Worm (Caenorhabditis elegans) whole organism, L2 larva: ENCODE data around the gene srh-25.

Experiments used
- R02D3.7 ChIP-seq: fragments of 150-350 bp; optimal IDR thresholded peaks from 2 replicates; lab custom pipeline; 2014; ENCODE audit warnings: missing biosample characterization, missing genetic modification characterization
- aly-2 ChIP-seq: fragments of 150-350 bp; optimal IDR thresholded peaks from 2 replicates; lab custom pipeline; 2014; ENCODE audit warnings: missing biosample characterization, missing genetic modification characterization

DNA sequence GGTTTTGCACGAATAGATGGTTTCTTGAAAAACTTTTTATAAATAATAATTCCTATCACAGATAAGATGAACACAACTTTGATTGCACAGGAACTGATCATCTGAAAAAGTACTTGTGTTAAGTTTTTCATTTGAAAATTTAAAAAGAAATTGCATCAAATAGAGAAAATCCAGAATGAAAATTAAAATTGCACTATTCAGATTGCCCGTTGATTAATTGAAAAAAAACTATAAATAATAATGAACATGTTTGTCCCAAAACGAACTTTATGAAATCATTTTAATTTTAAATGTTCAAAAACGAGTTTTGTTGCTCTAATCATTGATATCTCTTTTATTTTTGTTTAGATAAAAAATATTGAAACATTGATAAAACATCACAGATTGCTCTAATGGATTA, 16.3 kb downstream of the srh-25 start, which contains the start of gene cdr-3:
- TF ChIP-seq R02D3.7 (no peak), aly-2 (tag; lab: Kevin White, UChicago) (no peak)
